Fruit fly (Drosophila melanogaster): ENCODE measurements around the gene Best2.

dm6 chr3L:6285412-6285811, 28.9 kb upstream of the Best2 start:
- TF ChIP-seq CG5204 (GFP tag; optimal IDR thresholded peaks at IDR 0.05) (no peak), CG14711 (tag; optimal IDR thresholded peaks at IDR 0.05) (no peak), CG1620 (GFP tag; optimal IDR thresholded peaks at IDR 0.05) (no peak), Mnt (GFP tag; optimal IDR thresholded peaks at IDR 0.05) (no peak), cic (GFP tag; optimal IDR thresholded peaks at IDR 0.05) (no peak), pad (GFP tag; optimal IDR thresholded peaks at IDR 0.05) (no peak), CG7045 (GFP tag; optimal IDR thresholded peaks at IDR 0.05) (no peak), toe (GFP tag; optimal IDR thresholded peaks at IDR 0.05) (no peak), CG33017 (tag; optimal IDR thresholded peaks at IDR 0.05) (no peak)
